Worm (Caenorhabditis elegans) whole organism, L1 larva: Measurements from ENCODE around the gene gtl-1.

Experiments used
- C16A3.4 ChIP-seq: fragments of 150-350 bp; optimal IDR thresholded peaks from 2 replicates; lab custom pipeline; 2014; ENCODE audit warnings: missing biosample characterization, missing genetic modification characterization
- C34B4.2 ChIP-seq: sonication (generic microtip); optimal IDR thresholded peaks from 2 replicates; lab custom pipeline; 2017; ENCODE audit warnings: mild to moderate bottlenecking, missing genetic modification characterization, missing compliant biosample characterization
- alr-1 ChIP-seq: fragments of 200-800 bp; sonication (Bioruptor generic); optimal IDR thresholded peaks from 2 replicates; lab custom pipeline; 2018; ENCODE audit warnings: borderline replicate concordance, mild to moderate bottlenecking, missing genetic modification characterization, missing compliant biosample characterization
- ceh-63 ChIP-seq: fragments of 200-800 bp; sonication (Bioruptor generic); optimal IDR thresholded peaks from 2 replicates; lab custom pipeline; 2018; ENCODE audit warnings: mild to moderate bottlenecking, missing genetic modification characterization, missing compliant biosample characterization
- ceh-8 ChIP-seq: fragments of 200-800 bp; sonication (Bioruptor generic); optimal IDR thresholded peaks from 2 replicates; lab custom pipeline; 2018; ENCODE audit warnings: mild to moderate bottlenecking, missing genetic modification characterization, moderate library complexity, missing compliant biosample characterization
- ceh-82 ChIP-seq, 3 experiments: fragments of 150-350 bp in 1 of 3; sonication (generic microtip) in 2 of 3; optimal IDR thresholded peaks; 2 replicates each; lab custom pipeline; 2014 to 2017; ENCODE audit warnings: missing biosample characterization in 3 of 3, missing genetic modification characterization in 3 of 3
- ceh-88 ChIP-seq: fragments of 200-800 bp; sonication (Bioruptor generic); IDR thresholded peaks from 2 replicates; pipeline ENCODE4 v1.3.6; 2022; ENCODE audit warnings: missing genetic modification characterization, missing compliant biosample characterization
- ces-1 ChIP-seq: fragments of 150-350 bp; optimal IDR thresholded peaks from 2 replicates; lab custom pipeline; 2014; ENCODE audit warnings: missing biosample characterization, missing genetic modification reagents, missing genetic modification characterization
- dpl-1 ChIP-seq, 3 experiments: fragments of 150-350 bp in 2 of 3; sonication (generic microtip) in 1 of 3; optimal IDR thresholded peaks; 2 replicates each; lab custom pipeline; 2014 to 2017; ENCODE audit warnings: missing biosample characterization in 3 of 3, missing genetic modification characterization in 3 of 3, missing genetic modification reagents in 3 of 3
- elt-2 ChIP-seq: sonication (generic microtip); optimal IDR thresholded peaks from 2 replicates; lab custom pipeline; 2016; ENCODE audit warnings: missing genetic modification characterization, mild to moderate bottlenecking, inconsistent platforms, missing compliant biosample characterization, missing genetic modification reagents
- elt-3 ChIP-seq, 6 experiments: fragments of 150-350 bp in 1 of 6; sonication (generic microtip); optimal IDR thresholded peaks; 2 replicates each; lab custom pipeline; 2017 to 2018; ENCODE audit warnings: missing biosample characterization in 6 of 6, missing genetic modification characterization in 6 of 6, inconsistent platforms in 1 of 6
- fkh-10 ChIP-seq: sonication (generic microtip); optimal IDR thresholded peaks from 2 replicates; lab custom pipeline; 2017; ENCODE audit warnings: missing biosample characterization, missing genetic modification reagents, missing genetic modification characterization
- fkh-4 ChIP-seq: sonication (generic microtip); optimal IDR thresholded peaks from 2 replicates; lab custom pipeline; 2016; ENCODE audit warnings: missing compliant biosample characterization, missing genetic modification characterization, borderline replicate concordance
- hlh-17 ChIP-seq: fragments of 200-800 bp; sonication (Bioruptor generic); optimal IDR thresholded peaks from 2 replicates; lab custom pipeline; 2018; ENCODE audit warnings: missing genetic modification characterization, mild to moderate bottlenecking, missing compliant biosample characterization, moderate library complexity, borderline replicate concordance
- hlh-4 ChIP-seq: sonication (generic microtip); optimal IDR thresholded peaks from 2 replicates; lab custom pipeline; 2016; ENCODE audit warnings: mild to moderate bottlenecking, missing genetic modification characterization, missing compliant biosample characterization
- irx-1 ChIP-seq: sonication (generic microtip); optimal IDR thresholded peaks from 2 replicates; lab custom pipeline; 2016; ENCODE audit warnings: missing genetic modification characterization, missing compliant biosample characterization
- lin-14 ChIP-seq: fragments of 200-800 bp; sonication (Bioruptor generic); optimal IDR thresholded peaks from 2 replicates; lab custom pipeline; 2018; ENCODE audit warnings: mild to moderate bottlenecking, missing genetic modification characterization, moderate library complexity, missing compliant biosample characterization
- lin-39 ChIP-seq: fragments of 150-350 bp; optimal IDR thresholded peaks from 2 replicates; lab custom pipeline; 2014; ENCODE audit warnings: missing biosample characterization, missing genetic modification reagents, missing genetic modification characterization
- lir-3 ChIP-seq: sonication (generic microtip); optimal IDR thresholded peaks from 2 replicates; lab custom pipeline; 2016; ENCODE audit warnings: mild to moderate bottlenecking, missing genetic modification characterization, moderate library complexity, missing compliant biosample characterization; ENCODE audit not compliant: poor library complexity
- lsy-2 ChIP-seq, 2 experiments: fragments of 150-350 bp; optimal IDR thresholded peaks; 2 replicates each; lab custom pipeline; 2014; ENCODE audit warnings: missing biosample characterization in 2 of 2, missing genetic modification characterization in 2 of 2
- mab-9 ChIP-seq: fragments of 200-800 bp; sonication (Bioruptor generic); IDR thresholded peaks from 2 replicates; pipeline ENCODE4 v1.3.6; 2022; ENCODE audit warnings: missing genetic modification reagents, missing genetic modification characterization, missing compliant biosample characterization
- mdl-1 ChIP-seq, 2 experiments: fragments of 150-350 bp; optimal IDR thresholded peaks; 2 replicates each; lab custom pipeline; 2014 to 2017; ENCODE audit warnings: missing biosample characterization in 2 of 2, missing genetic modification characterization in 2 of 2, inconsistent platforms in 1 of 2
- mef-2 ChIP-seq: fragments of 150-350 bp; optimal IDR thresholded peaks from 2 replicates; lab custom pipeline; 2014; ENCODE audit warnings: missing biosample characterization, missing genetic modification characterization
- nhr-19 ChIP-seq: fragments of 200-800 bp; sonication (Bioruptor generic); conservative IDR thresholded peaks from 2 replicates; pipeline ENCODE4 v1.3.6; 2022; ENCODE audit warnings: missing genetic modification characterization, missing compliant biosample characterization
- nhr-20 ChIP-seq: sonication (generic microtip); optimal IDR thresholded peaks from 2 replicates; lab custom pipeline; 2016; ENCODE audit warnings: mild to moderate bottlenecking, missing genetic modification characterization, missing compliant biosample characterization
- nhr-28 ChIP-seq: fragments of 150-350 bp; optimal IDR thresholded peaks from 2 replicates; lab custom pipeline; 2014; ENCODE audit warnings: missing biosample characterization, missing genetic modification characterization
- nhr-47 ChIP-seq: sonication (generic microtip); optimal IDR thresholded peaks from 2 replicates; lab custom pipeline; 2016; ENCODE audit warnings: mild to moderate bottlenecking, missing genetic modification characterization, moderate library complexity, missing compliant biosample characterization
- nhr-71 ChIP-seq: sonication (generic microtip); optimal IDR thresholded peaks from 2 replicates; lab custom pipeline; 2016; ENCODE audit warnings: mild to moderate bottlenecking, missing genetic modification characterization, moderate library complexity, missing compliant biosample characterization
- nhr-77 ChIP-seq: fragments of 150-350 bp; optimal IDR thresholded peaks from 2 replicates; lab custom pipeline; 2014; ENCODE audit warnings: missing biosample characterization, missing genetic modification characterization
- nhr-84 ChIP-seq: sonication (generic microtip); optimal IDR thresholded peaks from 2 replicates; lab custom pipeline; 2017; ENCODE audit warnings: missing biosample characterization, missing genetic modification characterization
- nhr-90 ChIP-seq: sonication (generic microtip); optimal IDR thresholded peaks from 2 replicates; lab custom pipeline; 2016; ENCODE audit warnings: mild to moderate bottlenecking, missing genetic modification characterization, missing compliant biosample characterization; ENCODE audit not compliant: poor library complexity
- pag-3 ChIP-seq: sonication (generic microtip); optimal IDR thresholded peaks from 2 replicates; lab custom pipeline; 2017; ENCODE audit warnings: missing genetic modification characterization, mild to moderate bottlenecking, missing compliant biosample characterization, antibody characterized with exemption, borderline replicate concordance; ENCODE audit not compliant: insufficient read depth
- pax-3 ChIP-seq: fragments of 200-800 bp; sonication (Bioruptor generic); optimal IDR thresholded peaks from 2 replicates; lab custom pipeline; 2018; ENCODE audit warnings: mild to moderate bottlenecking, missing genetic modification characterization, moderate library complexity, missing compliant biosample characterization
- snpc-4 ChIP-seq: fragments of 150-350 bp; optimal IDR thresholded peaks from 2 replicates; lab custom pipeline; 2014; ENCODE audit warnings: missing biosample characterization, missing genetic modification characterization
- snu-23 ChIP-seq: sonication (generic microtip); optimal IDR thresholded peaks from 2 replicates; lab custom pipeline; 2016; ENCODE audit warnings: missing genetic modification characterization, missing compliant biosample characterization
- sox-4 ChIP-seq: sonication (generic microtip); optimal IDR thresholded peaks from 2 replicates; lab custom pipeline; 2016; ENCODE audit warnings: missing genetic modification characterization, missing compliant biosample characterization
- sptf-1 ChIP-seq: fragments of 150-350 bp; optimal IDR thresholded peaks from 2 replicates; lab custom pipeline; 2014; ENCODE audit warnings: missing biosample characterization, missing genetic modification characterization
- sup-37 ChIP-seq: fragments of 200-800 bp; sonication (Bioruptor generic); optimal IDR thresholded peaks from 2 replicates; lab custom pipeline; 2018; ENCODE audit warnings: mild to moderate bottlenecking, missing genetic modification characterization, missing compliant biosample characterization
- tbx-2 ChIP-seq: sonication (generic microtip); optimal IDR thresholded peaks from 2 replicates; lab custom pipeline; 2016; ENCODE audit warnings: missing genetic modification characterization, missing compliant biosample characterization
- unc-130 ChIP-seq: fragments of 150-350 bp; optimal IDR thresholded peaks from 2 replicates; lab custom pipeline; 2017; ENCODE audit warnings: missing biosample characterization, missing genetic modification characterization, inconsistent platforms
- unc-30 ChIP-seq: sonication (generic microtip); optimal IDR thresholded peaks from 2 replicates; lab custom pipeline; 2017; ENCODE audit warnings: missing biosample characterization, missing genetic modification characterization
- unc-62 ChIP-seq: fragments of 150-350 bp; optimal IDR thresholded peaks from 2 replicates; lab custom pipeline; 2014; ENCODE audit warnings: missing biosample characterization, missing genetic modification reagents, missing genetic modification characterization
- unc-86 ChIP-seq: sonication (generic microtip); optimal IDR thresholded peaks from 2 replicates; lab custom pipeline; 2016; ENCODE audit warnings: missing genetic modification characterization, missing compliant biosample characterization
- unc-98 ChIP-seq: fragments of 200-800 bp; sonication (Bioruptor generic); IDR thresholded peaks from 2 replicates; pipeline ENCODE4 v1.3.6; 2022; ENCODE audit warnings: missing genetic modification characterization, missing compliant biosample characterization
- vab-15 ChIP-seq: sonication (generic microtip); optimal IDR thresholded peaks from 2 replicates; lab custom pipeline; 2017; ENCODE audit warnings: missing genotype, mild to moderate bottlenecking, missing genetic modification characterization, missing compliant biosample characterization
- xbp-1 ChIP-seq: sonication (generic microtip); optimal IDR thresholded peaks from 2 replicates; lab custom pipeline; 2016; ENCODE audit warnings: missing genetic modification characterization, missing compliant biosample characterization
- zag-1 ChIP-seq: fragments of 150-350 bp; optimal IDR thresholded peaks from 2 replicates; lab custom pipeline; 2014; ENCODE audit warnings: missing biosample characterization, missing genetic modification characterization
- ztf-4 ChIP-seq: fragments of 150-350 bp; optimal IDR thresholded peaks from 2 replicates; lab custom pipeline; 2014; ENCODE audit warnings: missing biosample characterization, missing genetic modification characterization

Gene gtl-1

DNA sequence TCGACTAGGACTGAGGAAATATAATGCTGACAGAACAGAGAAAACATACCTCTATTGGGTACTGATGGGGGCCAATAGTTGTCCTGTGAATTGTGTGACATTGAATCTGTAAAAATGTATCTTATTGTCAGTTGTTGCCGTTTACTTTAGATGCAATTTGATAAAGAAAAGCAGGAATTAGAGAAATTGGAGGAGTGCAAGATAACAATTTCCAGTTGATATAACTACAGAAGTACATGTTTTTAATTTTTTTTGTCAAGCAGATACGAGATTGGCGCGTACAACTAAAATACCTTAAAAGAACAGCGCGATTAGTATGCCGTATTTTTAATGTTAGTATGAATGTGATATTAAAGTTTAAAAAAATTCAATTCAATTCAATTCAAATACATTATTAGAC is 41.3 kb downstream of the gtl-1 start, which contains the start of gene zip-6:
zip-6 (minus strand) TSS at position 101 of the 400 bp plus-strand sequence.
- no peak for TF ChIP-seq nhr-20 (tag; lab: Kevin White, UChicago)

ce11 chrIV:11212978-11213377 is 46.4 kb downstream of the gtl-1 start:
- TF ChIP-seq elt-2 (tag; lab: Kevin White, UChicago) = no peak
- no peak for TF ChIP-seq tbx-2
- TF ChIP-seq fkh-10 = no peak
- no peak for TF ChIP-seq unc-130 (tag; lab: Kevin White, UChicago)
- no peak for TF ChIP-seq unc-30 (tag; lab: Kevin White, UChicago)
- no peak for TF ChIP-seq ces-1
- TF ChIP-seq pax-3 (tag; lab: Kevin White, UChicago) = no peak
- TF ChIP-seq lin-39 (tag; lab: Kevin White, UChicago) = no peak
- TF ChIP-seq C34B4.2 (tag; lab: Kevin White, UChicago) = no peak
- TF ChIP-seq pag-3 (tag; lab: Kevin White, UChicago) = no peak
- no peak for TF ChIP-seq nhr-90 (tag; lab: Kevin White, UChicago)
- no peak for TF ChIP-seq lin-14
- TF ChIP-seq nhr-77 (tag; lab: Kevin White, UChicago) = no peak
- no peak for TF ChIP-seq ceh-8 (GFP tag; lab: Kevin White, UChicago)
- TF ChIP-seq ceh-63 (GFP tag; lab: Kevin White, UChicago) = no peak
- TF ChIP-seq xbp-1 (tag; lab: Kevin White, UChicago) = no peak

ce11 chrIV:11211547-11211946 is 47.8 kb downstream of the gtl-1 start:
- TF ChIP-seq pag-3 (tag; lab: Kevin White, UChicago) (no peak), lsy-2 (tag; optimal IDR thresholded peaks at IDR 0.05; lab: Kevin White, UChicago) (no peak), ztf-4 (tag; lab: Kevin White, UChicago) (no peak), snu-23 (GFP tag; lab: Kevin White, UChicago) (peak; percentile 13), hlh-17 (no peak), ceh-63 (GFP tag; lab: Kevin White, UChicago) (no peak), nhr-19 (GFP tag; lab: Robert Waterston, UW) (no peak), sox-4 (tag; lab: Kevin White, UChicago) (no peak), nhr-71 (tag; lab: Kevin White, UChicago) (no peak), hlh-4 (no peak), sptf-1 (tag; lab: Kevin White, UChicago) (no peak), unc-130 (tag; lab: Kevin White, UChicago) (peak; percentile 21), fkh-4 (tag; lab: Kevin White, UChicago) (no peak), ceh-8 (GFP tag; lab: Kevin White, UChicago) (no peak), ces-1 (no peak), mab-9 (no peak), zag-1 (tag; lab: Kevin White, UChicago) (no peak), mdl-1 (tag; optimal IDR thresholded peaks at IDR 0.05; lab: Kevin White, UChicago) (no peak), unc-62 (GFP tag; lab: Kevin White, UChicago) (no peak), unc-86 (tag; lab: Kevin White, UChicago) (no peak), nhr-47 (tag; lab: Kevin White, UChicago) (no peak), snpc-4 (tag; lab: Kevin White, UChicago) (no peak), unc-98 (GFP tag; lab: Robert Waterston, UW) (no peak), nhr-90 (tag; lab: Kevin White, UChicago) (no peak), irx-1 (tag; lab: Kevin White, UChicago) (no peak), elt-3 (tag; optimal IDR thresholded peaks at IDR 0.05; lab: Kevin White, UChicago) (peak in 2 of 6 experiments; percentile 46 to 57), nhr-28 (tag; lab: Kevin White, UChicago) (no peak), C16A3.4 (tag; lab: Kevin White, UChicago) (no peak), ceh-82 (tag; optimal IDR thresholded peaks at IDR 0.05; lab: Kevin White, UChicago) (peak in 1 of 3 experiments; percentile 0), sup-37 (GFP tag; lab: Kevin White, UChicago) (no peak), nhr-84 (tag; lab: Kevin White, UChicago) (no peak), lir-3 (tag; lab: Kevin White, UChicago) (no peak), dpl-1 (GFP tag; optimal IDR thresholded peaks at IDR 0.05; lab: Kevin White, UChicago) (no peak), mef-2 (no peak), ceh-88 (GFP tag; lab: Robert Waterston, UW) (no peak), vab-15 (tag; lab: Kevin White, UChicago) (no peak), alr-1 (tag; lab: Kevin White, UChicago) (no peak)
